Worm (Caenorhabditis elegans) whole organism, late embryonic: ENCODE measurements around the gene Y11D7A.3.

Source experiments
- ceh-22 ChIP-seq: sonication (generic microtip); optimal IDR thresholded peaks from 2 replicates; lab custom pipeline; 2017; ENCODE audit warnings: missing biosample characterization, missing genetic modification characterization
- ceh-30 ChIP-seq: fragments of 150-350 bp; optimal IDR thresholded peaks from 2 replicates; lab custom pipeline; 2014; ENCODE audit warnings: missing biosample characterization, missing genetic modification characterization
- ceh-45 ChIP-seq: fragments of 200-800 bp; sonication (Bioruptor generic); IDR thresholded peaks from 2 replicates; pipeline ENCODE4 v1.3.6; 2022; ENCODE audit warnings: missing genetic modification reagents, missing genetic modification characterization, missing compliant biosample characterization
- che-1 ChIP-seq: sonication (generic microtip); optimal IDR thresholded peaks from 2 replicates; lab custom pipeline; 2016; ENCODE audit warnings: mild to moderate bottlenecking, missing genetic modification characterization, missing compliant biosample characterization
- gmeb-2 ChIP-seq: sonication (generic microtip); optimal IDR thresholded peaks from 2 replicates; lab custom pipeline; 2016; ENCODE audit warnings: missing genetic modification characterization, inconsistent platforms, missing compliant biosample characterization
- pha-4 ChIP-seq: fragments of 150-350 bp; optimal IDR thresholded peaks from 2 replicates; lab custom pipeline; 2018; ENCODE audit warnings: missing biosample characterization, missing genetic modification reagents, missing genetic modification characterization
- pqm-1 ChIP-seq: sonication (generic microtip); optimal IDR thresholded peaks from 2 replicates; lab custom pipeline; 2016; ENCODE audit warnings: missing genetic modification characterization, missing compliant biosample characterization

DNA sequence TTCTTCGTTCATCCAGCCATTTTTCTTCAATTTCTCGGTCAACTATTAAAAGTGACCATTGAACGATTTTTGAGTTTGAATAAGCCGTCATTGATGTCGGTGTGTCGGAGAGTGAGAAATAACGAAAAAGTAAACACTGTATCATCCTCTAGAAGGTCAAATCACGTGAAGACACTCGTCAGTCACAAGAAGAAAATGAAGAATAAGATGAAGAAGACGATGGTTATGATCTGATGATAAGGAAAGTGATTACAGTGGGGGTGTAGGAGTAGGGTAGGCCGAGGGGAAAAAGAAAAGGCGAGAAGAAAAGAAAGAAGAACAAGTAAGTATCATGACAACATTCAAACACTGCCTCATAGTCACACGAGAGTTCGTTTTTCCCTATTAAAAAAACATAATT, 34.8 kb upstream of the Y11D7A.3 start:
- TF ChIP-seq ceh-45 (GFP tag; lab: Robert Waterston, UW) (no peak), pqm-1 (no peak), ceh-30 (tag; lab: Kevin White, UChicago) (no peak), ceh-22 (tag; lab: Kevin White, UChicago) (no peak), pha-4 (no peak), che-1 (tag; lab: Kevin White, UChicago) (no peak), gmeb-2 (tag; lab: Kevin White, UChicago) (no peak)
